1 fruit fly cellular context compared by ENCODE assay signal in the genomic region with DNA sequence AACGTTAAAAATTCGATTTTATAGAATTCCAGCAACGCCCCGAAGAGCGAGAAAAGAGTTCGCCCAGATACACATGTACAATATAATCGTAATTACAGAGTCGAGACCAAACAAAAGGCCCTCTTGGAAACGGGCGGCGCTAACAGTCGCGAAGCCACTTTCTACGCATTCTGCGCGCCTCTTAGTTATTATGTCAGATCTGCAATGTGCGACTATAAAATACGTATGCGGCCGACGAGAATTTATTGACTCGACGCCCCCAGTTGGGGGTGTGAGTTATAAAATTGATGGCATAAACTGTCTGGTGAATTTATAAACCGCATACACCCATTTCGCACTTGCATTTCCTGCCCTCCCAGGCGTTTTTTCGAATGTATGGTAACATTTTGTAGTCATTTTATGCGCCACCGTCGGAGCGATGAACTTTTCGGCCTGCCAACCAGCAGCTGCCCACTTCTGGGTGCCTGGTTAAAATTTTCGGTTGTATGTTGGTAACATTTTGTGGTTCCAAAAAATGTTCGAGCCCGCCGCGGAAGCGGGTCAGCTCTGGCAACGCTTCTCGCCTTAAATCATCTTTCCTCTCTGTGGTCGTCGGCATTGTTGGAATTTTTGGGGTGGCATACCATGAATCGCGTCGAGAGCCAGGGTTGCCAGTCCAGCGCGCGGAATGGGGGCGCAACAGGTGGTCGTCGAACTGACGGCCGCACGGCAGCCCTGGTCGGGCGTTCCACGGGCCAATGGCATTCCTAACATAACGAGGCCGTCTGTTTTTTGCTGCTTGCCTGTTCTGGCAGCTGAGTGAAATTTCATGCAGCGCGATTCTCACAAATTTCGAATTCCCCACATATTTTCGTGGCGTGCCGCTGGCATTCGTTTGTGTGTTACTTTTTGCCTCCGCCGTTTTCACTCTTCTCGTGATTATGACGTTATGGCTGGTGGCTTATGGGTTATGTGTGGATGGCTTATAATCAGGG.
TF ChIP-seq lines count a peak whose summit lies in the region.

No protein-coding gene starts in this region.

TF ChIP-seq in whole organism, embryonic, 481 proteins besides CTCF, POLR2A, EP300 and RAD21 (continued from another document and continues in another):
- TF ChIP-seq Gsc (GFP tag; IDR thresholded peaks at IDR 0.05; lab: Robert Waterston, UW) (no peak), CG13296 (GFP tag; optimal IDR thresholded peaks at IDR 0.05; lab: Kevin White, UChicago) (peak; percentile 44), br (optimal IDR thresholded peaks at IDR 0.05; lab: Kevin White, UChicago) (no peak), CG11085 (GFP tag; IDR thresholded peaks at IDR 0.05; lab: Robert Waterston, UW) (no peak), CG4360 (GFP tag; IDR thresholded peaks at IDR 0.05; lab: Robert Waterston, UW) (no peak), Atf3 (GFP tag; optimal IDR thresholded peaks at IDR 0.05; lab: Kevin White, UChicago) (peak; percentile 2), HLH54F (GFP tag; optimal IDR thresholded peaks at IDR 0.05; lab: Kevin White, UChicago) (peak; percentile 81), CG5180 (GFP tag; optimal IDR thresholded peaks at IDR 0.05; lab: Kevin White, UChicago) (peak; percentile 91), CG15479 (GFP tag; optimal IDR thresholded peaks at IDR 0.05; lab: Kevin White, UChicago) (peak; percentile 90), ATbp (GFP tag; optimal IDR thresholded peaks at IDR 0.05; lab: Kevin White, UChicago) (peak; percentile 66), Hr39 (optimal IDR thresholded peaks at IDR 0.05; lab: Kevin White, UChicago) (no peak), Side (GFP tag; optimal IDR thresholded peaks at IDR 0.05; lab: Kevin White, UChicago) (peak; percentile 85), bbx (GFP tag; IDR thresholded peaks at IDR 0.05; lab: Robert Waterston, UW; ENCODE audit: partially characterized antibody) (no peak), CG4424 (GFP tag; optimal IDR thresholded peaks at IDR 0.05; lab: Kevin White, UChicago) (peak; percentile 70), CG9876 (GFP tag; optimal IDR thresholded peaks at IDR 0.05; lab: Kevin White, UChicago) (no peak), tin (GFP tag; optimal IDR thresholded peaks at IDR 0.05; lab: Kevin White, UChicago) (peak; percentile 76), Dll (GFP tag; IDR thresholded peaks at IDR 0.05; lab: Robert Waterston, UW; ENCODE audit: partially characterized antibody) (no peak), CG6254 (GFP tag; optimal IDR thresholded peaks at IDR 0.05; lab: Kevin White, UChicago) (peak; percentile 59), CG9215 (GFP tag; IDR thresholded peaks at IDR 0.05; lab: Robert Waterston, UW) (no peak), lilli (GFP tag; optimal IDR thresholded peaks at IDR 0.05; lab: Kevin White, UChicago) (peak; percentile 86), CG3407 (GFP tag; optimal IDR thresholded peaks at IDR 0.05; lab: Kevin White, UChicago) (peak; percentile 51), sens (GFP tag; lab: Kevin White, UChicago) (peak; percentile 97), Dfd (GFP tag; optimal IDR thresholded peaks at IDR 0.05; lab: Kevin White, UChicago) (no peak), CkIIα-i1 (GFP tag; IDR thresholded peaks at IDR 0.05; lab: Robert Waterston, UW) (no peak), CG12071 (GFP tag; optimal IDR thresholded peaks at IDR 0.05; lab: Kevin White, UChicago) (peak; percentile 75), Jarid2 (GFP tag; optimal IDR thresholded peaks at IDR 0.05; lab: Kevin White, UChicago) (peak; percentile 22), CG9817 (tag; optimal IDR thresholded peaks at IDR 0.05; lab: Kevin White, UChicago) (peak; percentile 40), CG12744 (GFP tag; optimal IDR thresholded peaks at IDR 0.05; lab: Kevin White, UChicago) (peak; percentile 63), MESR4 (GFP tag; optimal IDR thresholded peaks at IDR 0.05; lab: Kevin White, UChicago) (peak; percentile 4), CG34376 (GFP tag; optimal IDR thresholded peaks at IDR 0.05; lab: Kevin White, UChicago) (peak; percentile 82), HmgD (GFP tag; optimal IDR thresholded peaks at IDR 0.05; lab: Kevin White, UChicago) (peak; percentile 54), onecut (GFP tag; IDR thresholded peaks at IDR 0.05; lab: Robert Waterston, UW) (peak; percentile 84), HLH4C (GFP tag; IDR thresholded peaks at IDR 0.05; lab: Robert Waterston, UW; ENCODE audit: partially characterized antibody) (no peak), peb (GFP tag; IDR thresholded peaks at IDR 0.05; lab: Robert Waterston, UW) (no peak), esg (GFP tag; conservative IDR thresholded peaks at IDR 0.05; lab: Robert Waterston, UW) (no peak), CG34224 (GFP tag; IDR thresholded peaks at IDR 0.05; lab: Robert Waterston, UW; ENCODE audit: partially characterized antibody) (no peak), ase (GFP tag; IDR thresholded peaks at IDR 0.05; lab: Robert Waterston, UW) (no peak), Ada2b (GFP tag; IDR thresholded peaks at IDR 0.05; lab: Robert Waterston, UW) (no peak), knrl (GFP tag; IDR thresholded peaks at IDR 0.05; lab: Robert Waterston, UW; ENCODE audit: partially characterized antibody) (no peak), CG8388 (GFP tag; optimal IDR thresholded peaks at IDR 0.05; lab: Kevin White, UChicago) (peak; percentile 29), disco-r (GFP tag; optimal IDR thresholded peaks at IDR 0.05; lab: Kevin White, UChicago) (no peak), CG1529 (GFP tag; optimal IDR thresholded peaks at IDR 0.05; lab: Kevin White, UChicago) (peak; percentile 42), CG9727 (GFP tag; optimal IDR thresholded peaks at IDR 0.05; lab: Kevin White, UChicago) (peak; percentile 62), lola (GFP tag; optimal IDR thresholded peaks at IDR 0.05; lab: Kevin White, UChicago) (no peak), bcd (GFP tag; optimal IDR thresholded peaks at IDR 0.05; lab: Kevin White, UChicago) (peak; percentile 75), D19B (GFP tag; optimal IDR thresholded peaks at IDR 0.05; lab: Kevin White, UChicago) (peak; percentile 66), Sox102F (GFP tag; optimal IDR thresholded peaks at IDR 0.05; lab: Kevin White, UChicago) (peak; percentile 57), C15 (GFP tag; IDR thresholded peaks at IDR 0.05; lab: Robert Waterston, UW) (no peak), dmrt11E (tag; optimal IDR thresholded peaks at IDR 0.05; lab: Kevin White, UChicago) (no peak), stwl (tag; optimal IDR thresholded peaks at IDR 0.05; lab: Kevin White, UChicago) (peak; percentile 94), NFAT (GFP tag; IDR thresholded peaks at IDR 0.05; lab: Robert Waterston, UW) (no peak), CG6813 (GFP tag; optimal IDR thresholded peaks at IDR 0.05; lab: Kevin White, UChicago) (peak; percentile 85), CG13123 (GFP tag; optimal IDR thresholded peaks at IDR 0.05; lab: Kevin White, UChicago) (no peak), Dp (GFP tag; optimal IDR thresholded peaks at IDR 0.05; lab: Kevin White, UChicago) (peak; percentile 41), CG14965 (GFP tag; optimal IDR thresholded peaks at IDR 0.05; lab: Kevin White, UChicago; ENCODE audit: borderline replicate concordance) (peak; percentile 13), CoRest (tag; optimal IDR thresholded peaks at IDR 0.05; lab: Kevin White, UChicago) (peak; percentile 58), Deaf1 (tag; optimal IDR thresholded peaks at IDR 0.05; lab: Kevin White, UChicago) (peak; percentile 74), Scr (GFP tag; IDR thresholded peaks at IDR 0.05; lab: Robert Waterston, UW; ENCODE audit: partially characterized antibody) (no peak), CG12769 (tag; optimal IDR thresholded peaks at IDR 0.05; lab: Kevin White, UChicago) (peak; percentile 98), mam (GFP tag; optimal IDR thresholded peaks at IDR 0.05; lab: Kevin White, UChicago) (peak; percentile 75), tap (tag; optimal IDR thresholded peaks at IDR 0.05; lab: Kevin White, UChicago) (peak; percentile 51), Trl (optimal IDR thresholded peaks at IDR 0.05; lab: Kevin White, UChicago) (peak in 1 of 2 experiments; percentile 7), Trl (GFP tag; optimal IDR thresholded peaks at IDR 0.05; lab: Kevin White, UChicago) (peak; percentile 64), lab (GFP tag; optimal IDR thresholded peaks at IDR 0.05; lab: Kevin White, UChicago) (peak; percentile 94), seq (GFP tag; IDR thresholded peaks at IDR 0.05; lab: Robert Waterston, UW) (no peak), CG6765 (GFP tag; optimal IDR thresholded peaks at IDR 0.05; lab: Kevin White, UChicago) (peak; percentile 86), CG6272 (GFP tag; IDR thresholded peaks at IDR 0.05; lab: Robert Waterston, UW) (peak; percentile 80), nau (GFP tag; optimal IDR thresholded peaks at IDR 0.05; lab: Kevin White, UChicago) (no peak), ftz-f1 (GFP tag; optimal IDR thresholded peaks at IDR 0.05; lab: Kevin White, UChicago) (peak; percentile 99), Vsx1 (GFP tag; optimal IDR thresholded peaks at IDR 0.05; lab: Kevin White, UChicago) (peak; percentile 51), CG14014 (GFP tag; IDR thresholded peaks at IDR 0.05; lab: Robert Waterston, UW) (no peak), HLH3B (GFP tag; IDR thresholded peaks at IDR 0.05; lab: Robert Waterston, UW) (no peak), CG10431 (GFP tag; optimal IDR thresholded peaks at IDR 0.05; lab: Kevin White, UChicago) (peak; percentile 51), CG32767 (GFP tag; IDR thresholded peaks at IDR 0.05; lab: Robert Waterston, UW) (no peak), CG3065 (GFP tag; optimal IDR thresholded peaks at IDR 0.05; lab: Kevin White, UChicago) (peak; percentile 10), Eip74EF (GFP tag; optimal IDR thresholded peaks at IDR 0.05; lab: Kevin White, UChicago) (peak in 1 of 2 experiments; percentile 93), Opbp (GFP tag; IDR thresholded peaks at IDR 0.05; lab: Robert Waterston, UW; ENCODE audit: partially characterized antibody) (no peak), CG11456 (GFP tag; IDR thresholded peaks at IDR 0.05; lab: Robert Waterston, UW) (no peak), ken (GFP tag; IDR thresholded peaks at IDR 0.05; lab: Robert Waterston, UW) (no peak), Ets65A (GFP tag; lab: Kevin White, UChicago) (peak; percentile 89), zen2 (GFP tag; IDR thresholded peaks at IDR 0.05; lab: Robert Waterston, UW; ENCODE audit: partially characterized antibody) (no peak), CG2712 (tag; optimal IDR thresholded peaks at IDR 0.05; lab: Kevin White, UChicago) (peak; percentile 80), Max (GFP tag; optimal IDR thresholded peaks at IDR 0.05; lab: Kevin White, UChicago) (peak; percentile 34), abd-A (tag; optimal IDR thresholded peaks at IDR 0.05; lab: Kevin White, UChicago) (peak; percentile 100), twi (tag; optimal IDR thresholded peaks at IDR 0.05; lab: Kevin White, UChicago) (peak; percentile 25), CG5953 (GFP tag; IDR thresholded peaks at IDR 0.05; lab: Robert Waterston, UW) (no peak), CG3847 (GFP tag; IDR thresholded peaks at IDR 0.05; lab: Robert Waterston, UW) (no peak), ERR (GFP tag; optimal IDR thresholded peaks at IDR 0.05; lab: Kevin White, UChicago) (peak; percentile 87), CG7928 (GFP tag; optimal IDR thresholded peaks at IDR 0.05; lab: Kevin White, UChicago) (no peak), cwo (GFP tag; optimal IDR thresholded peaks at IDR 0.05; lab: Kevin White, UChicago) (peak; percentile 89), vfl (GFP tag; optimal IDR thresholded peaks at IDR 0.05; lab: Kevin White, UChicago) (peak; percentile 18), CG2129 (GFP tag; IDR thresholded peaks at IDR 0.05; lab: Robert Waterston, UW; ENCODE audit: partially characterized antibody) (no peak), CG8359 (GFP tag; optimal IDR thresholded peaks at IDR 0.05; lab: Kevin White, UChicago; ENCODE audit: borderline replicate concordance) (peak; percentile 35), slou (GFP tag; optimal IDR thresholded peaks at IDR 0.05; lab: Kevin White, UChicago) (peak; percentile 13), CG7556 (GFP tag; optimal IDR thresholded peaks at IDR 0.05; lab: Kevin White, UChicago) (peak; percentile 81), Lim3 (GFP tag; IDR thresholded peaks at IDR 0.05; lab: Robert Waterston, UW) (no peak), TFAM (GFP tag; optimal IDR thresholded peaks at IDR 0.05; lab: Kevin White, UChicago) (no peak), CG9797 (GFP tag; optimal IDR thresholded peaks at IDR 0.05; lab: Kevin White, UChicago) (peak; percentile 22), mirr (GFP tag; optimal IDR thresholded peaks at IDR 0.05; lab: Kevin White, UChicago) (peak; percentile 93), mld (GFP tag; IDR thresholded peaks at IDR 0.05; lab: Robert Waterston, UW; ENCODE audit: partially characterized antibody) (no peak), CG12391 (tag; optimal IDR thresholded peaks at IDR 0.05; lab: Kevin White, UChicago) (peak; percentile 67), slbo (GFP tag; IDR thresholded peaks at IDR 0.05; lab: Robert Waterston, UW) (no peak), Meics (GFP tag; optimal IDR thresholded peaks at IDR 0.05; lab: Kevin White, UChicago) (peak; percentile 83), CG31388 (GFP tag; optimal IDR thresholded peaks at IDR 0.05; lab: Kevin White, UChicago) (peak; percentile 26), CG6175 (GFP tag; IDR thresholded peaks at IDR 0.05; lab: Robert Waterston, UW) (no peak), hth (optimal IDR thresholded peaks at IDR 0.05; lab: Kevin White, UChicago) (no peak), hkb (optimal IDR thresholded peaks at IDR 0.05; lab: Kevin White, UChicago) (peak; percentile 58), hkb (GFP tag; IDR thresholded peaks at IDR 0.05; lab: Robert Waterston, UW) (no peak), pros (GFP tag; optimal IDR thresholded peaks at IDR 0.05; lab: Kevin White, UChicago) (peak; percentile 72), CG2116 (GFP tag; optimal IDR thresholded peaks at IDR 0.05; lab: Kevin White, UChicago) (peak; percentile 21), CG6654 (GFP tag; optimal IDR thresholded peaks at IDR 0.05; lab: Kevin White, UChicago) (no peak), PHDP (tag; optimal IDR thresholded peaks at IDR 0.05; lab: Kevin White, UChicago) (peak; percentile 50), kay (GFP tag; optimal IDR thresholded peaks at IDR 0.05; lab: Kevin White, UChicago) (peak; percentile 20), cad (GFP tag; optimal IDR thresholded peaks at IDR 0.05; lab: Kevin White, UChicago) (peak; percentile 77), odd (GFP tag; optimal IDR thresholded peaks at IDR 0.05; lab: Kevin White, UChicago) (peak; percentile 20), tio (GFP tag; optimal IDR thresholded peaks at IDR 0.05; lab: Kevin White, UChicago) (no peak), B-H2 (GFP tag; optimal IDR thresholded peaks at IDR 0.05; lab: Kevin White, UChicago) (peak; percentile 74), rib (GFP tag; IDR thresholded peaks at IDR 0.05; lab: Robert Waterston, UW) (no peak), bsh (GFP tag; optimal IDR thresholded peaks at IDR 0.05; lab: Kevin White, UChicago) (peak; percentile 26 to 63), CG17361 (GFP tag; IDR thresholded peaks at IDR 0.05; lab: Robert Waterston, UW) (no peak), vvl (GFP tag; IDR thresholded peaks at IDR 0.05; lab: Robert Waterston, UW) (no peak)
